Fruit fly (Drosophila melanogaster) whole organism, pupa: Measurements from ENCODE around the gene CG12608.

Source experiments
- CG12605 ChIP-seq: fragments of 200-800 bp; sonication (Bioruptor generic); IDR thresholded peaks from 2 replicates; pipeline ENCODE4 v1.3.6; 2022; ENCODE audit warnings: missing biosample characterization, missing genetic modification characterization
- CG13204 ChIP-seq: fragments of 200-800 bp; sonication (Bioruptor generic); optimal IDR thresholded peaks from 2 replicates; lab custom pipeline; 2018; ENCODE audit warnings: missing biosample characterization, mild to moderate bottlenecking, missing genetic modification characterization, moderate library complexity
- CG14655 ChIP-seq: fragments of 200-800 bp; sonication (Bioruptor generic); optimal IDR thresholded peaks from 3 replicates; lab custom pipeline; 2017; ENCODE audit warnings: mild to moderate bottlenecking, missing biosample characterization, missing genetic modification reagents, missing genetic modification characterization
- CG15710 ChIP-seq: fragments of 200-800 bp; sonication (Bioruptor generic); optimal IDR thresholded peaks from 2 replicates; lab custom pipeline; 2018; ENCODE audit warnings: missing biosample characterization, mild to moderate bottlenecking, missing genetic modification characterization, moderate library complexity
- CG8301 ChIP-seq: fragments of 200-800 bp; sonication (Bioruptor generic); optimal IDR thresholded peaks from 2 replicates; lab custom pipeline; 2018; ENCODE audit warnings: missing biosample characterization, mild to moderate bottlenecking, missing genetic modification characterization
- CG9948 ChIP-seq: fragments of 200-800 bp; sonication (Bioruptor generic); optimal IDR thresholded peaks from 2 replicates; lab custom pipeline; 2018; ENCODE audit warnings: missing biosample characterization, mild to moderate bottlenecking, missing genetic modification characterization, moderate library complexity
- D1 ChIP-seq: fragments of 200-800 bp; sonication (Bioruptor generic); optimal IDR thresholded peaks from 2 replicates; lab custom pipeline; 2018; ENCODE audit warnings: missing biosample characterization, mild to moderate bottlenecking, missing genetic modification characterization, moderate library complexity
- Ets98B ChIP-seq: fragments of 200-800 bp; sonication (Bioruptor generic); IDR thresholded peaks from 2 replicates; pipeline ENCODE4 v1.3.6; 2022; ENCODE audit warnings: missing biosample characterization, missing genetic modification characterization
- Pif1B ChIP-seq: fragments of 200-800 bp; sonication (Bioruptor generic); optimal IDR thresholded peaks from 3 replicates; lab custom pipeline; 2016; ENCODE audit warnings: missing biosample characterization, missing genetic modification characterization
- gl ChIP-seq: fragments of 200-800 bp; sonication (Bioruptor generic); optimal IDR thresholded peaks from 2 replicates; lab custom pipeline; 2018; ENCODE audit warnings: missing biosample characterization, mild to moderate bottlenecking, missing genetic modification characterization

DNA sequence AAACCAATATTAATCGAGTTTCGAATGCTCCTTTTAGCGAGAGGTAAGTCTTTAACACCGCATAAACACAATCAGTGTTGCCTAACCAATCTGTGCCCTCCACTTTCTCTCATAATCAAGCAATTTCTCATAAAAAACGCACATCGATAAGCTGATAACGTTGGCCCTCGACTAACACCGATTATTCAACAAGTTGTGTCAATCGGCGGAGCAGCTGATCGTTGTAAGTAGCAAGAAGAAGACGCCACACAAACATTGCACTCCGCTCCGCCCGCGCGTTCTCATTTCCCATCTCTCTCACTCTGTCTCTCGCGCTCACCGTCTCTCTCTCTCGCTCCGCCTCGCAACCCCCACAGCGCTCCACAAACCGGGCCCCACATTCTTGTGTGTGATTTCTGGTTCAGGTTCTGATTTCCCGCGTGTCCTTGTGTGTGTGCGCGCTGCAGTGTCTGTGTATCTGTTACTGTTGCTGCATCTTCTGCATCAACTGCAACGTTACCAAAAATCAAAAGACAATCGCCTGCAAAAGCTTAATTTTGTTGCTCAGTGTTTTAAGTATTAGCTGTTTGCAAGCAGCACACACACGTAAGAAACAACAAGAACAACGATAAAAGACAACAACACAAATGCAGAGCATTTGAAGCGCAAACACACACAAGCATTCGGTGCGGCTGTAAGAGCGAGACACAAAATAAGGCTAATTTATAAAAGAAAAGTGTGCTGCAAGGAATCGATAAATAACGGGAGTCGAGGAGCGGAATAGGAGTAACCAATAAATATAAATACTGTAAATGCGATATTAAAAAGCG, 11.2 kb downstream of the CG12608 start, which contains the start of the genes CG9114 and HDAC6:
- TF ChIP-seq Ets98B (GFP tag; lab: Robert Waterston, UW) (peak; percentile 32; the same call in 1 of the 2 replicates), Pif1B (GFP tag; lab: Kevin White, UChicago) (no peak), CG13204 (GFP tag; lab: Kevin White, UChicago) (peak; percentile 32), CG15710 (tag; lab: Kevin White, UChicago) (peak; percentile 2), D1 (no peak), CG8301 (tag; lab: Kevin White, UChicago) (no peak), gl (tag; lab: Kevin White, UChicago) (no peak), CG12605 (GFP tag; lab: Robert Waterston, UW) (peak; percentile 55), CG14655 (GFP tag; lab: Kevin White, UChicago) (no peak), CG9948 (tag; lab: Kevin White, UChicago) (no peak)
